Worm (Caenorhabditis elegans): ENCODE results near the gene srh-215.

- no peak for TF ChIP-seq fkh-10 (GFP tag; optimal IDR thresholded peaks at IDR 0.05)
- no peak for TF ChIP-seq R02D3.7 (tag; optimal IDR thresholded peaks at IDR 0.05)
- TF ChIP-seq nhr-25 (tag; optimal IDR thresholded peaks at IDR 0.05) = no peak
- no peak for TF ChIP-seq ztf-11 (tag; optimal IDR thresholded peaks at IDR 0.05)
- no peak for TF ChIP-seq ama-1 (optimal IDR thresholded peaks at IDR 0.05)
- no peak for TF ChIP-seq ceh-28 (tag; optimal IDR thresholded peaks at IDR 0.05)
- TF ChIP-seq ceh-16 (tag; optimal IDR thresholded peaks at IDR 0.05) = no peak
Measured at ce11 chrV:16853956-16854683, 22.3 kb upstream of the srh-215 start, which contains the start of the genes clec-35 and clec-27.

Data from whole organism, L3 larva.